Fruit fly (Drosophila melanogaster) whole organism: ENCODE data around the gene EMC3.

Source experiments
- CG8478 ChIP-seq: fragments of >200 bp; optimal IDR thresholded peaks from 2 replicates; lab custom pipeline; 2018; ENCODE audit warnings: inconsistent platforms
- EcR ChIP-seq, 2 experiments: fragments of >200 bp; optimal IDR thresholded peaks; 2 replicates each; lab custom pipeline; 2017; ENCODE audit warnings: missing biosample characterization in 2 of 2, missing genetic modification characterization in 2 of 2, missing genetic modification reagents in 2 of 2
- psq ChIP-seq: fragments of >200 bp; optimal IDR thresholded peaks from 2 replicates; lab custom pipeline; 2017

dm6 chr2L:10760422-10761166 lies 28.4 kb upstream of the EMC3 start, which contains the start of gene CG6495:
- no peak for TF ChIP-seq CG8478
- no peak for TF ChIP-seq EcR (GFP tag; optimal IDR thresholded peaks at IDR 0.05; lab: Kevin White, UChicago)
- no peak for TF ChIP-seq psq (lab: Kevin White, UChicago)
